Worm (Caenorhabditis elegans): ENCODE measurements around the gene Y38E10A.35.

The Y38E10A.35 gene

DNA sequence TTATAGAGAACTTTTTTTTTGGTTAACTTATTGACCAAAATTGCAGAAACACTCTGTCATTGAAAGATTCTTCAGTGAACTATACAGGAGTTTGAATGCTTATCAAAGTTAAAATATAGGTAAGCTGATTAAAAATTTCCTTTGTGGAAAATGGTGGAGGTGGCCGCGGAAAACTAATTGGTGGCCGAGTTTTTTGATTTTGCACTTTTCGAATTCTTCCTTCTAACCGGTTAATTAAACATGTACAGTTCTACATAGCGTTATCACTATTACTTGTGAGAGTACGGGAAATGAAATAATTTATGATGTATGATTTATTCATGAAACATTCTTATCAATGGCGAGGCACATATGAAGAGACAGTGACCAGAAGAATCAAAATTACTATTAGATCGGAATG, 5.1 kb upstream of the Y38E10A.35 start, which contains the start of gene clec-8:
Gene clec-8, minus strand, starts transcription at position 308 of the 400 bp plus-strand sequence.
- TF ChIP-seq ceh-36 (tag; optimal IDR thresholded peaks at IDR 0.05), result no peak

- no peak for TF ChIP-seq pes-1 (GFP tag; IDR thresholded peaks at IDR 0.05)
- TF ChIP-seq aly-1 (tag; optimal IDR thresholded peaks at IDR 0.05), result no peak
- no peak for TF ChIP-seq hmg-4 (GFP tag; optimal IDR thresholded peaks at IDR 0.05)
- no peak for TF ChIP-seq sea-1 (GFP tag; conservative IDR thresholded peaks at IDR 0.05)
- TF ChIP-seq ceh-13 (GFP tag; optimal IDR thresholded peaks at IDR 0.05), result no peak
- TF ChIP-seq B0310.2 (tag; optimal IDR thresholded peaks at IDR 0.05), result no peak
- TF ChIP-seq F13C5.2 (tag; optimal IDR thresholded peaks at IDR 0.05), result no peak
- TF ChIP-seq tra-4 (tag; optimal IDR thresholded peaks at IDR 0.05), result no peak
- no peak for TF ChIP-seq hnd-1 (tag; optimal IDR thresholded peaks at IDR 0.05)
- no peak for TF ChIP-seq ama-1 (optimal IDR thresholded peaks at IDR 0.05)
- no peak for TF ChIP-seq hmbx-1 (tag; optimal IDR thresholded peaks at IDR 0.05)
- no peak for TF ChIP-seq scrt-1 (GFP tag; IDR thresholded peaks at IDR 0.05)
- TF ChIP-seq ceh-36 (tag; optimal IDR thresholded peaks at IDR 0.05), result no peak
- no peak for TF ChIP-seq flt-1 (GFP tag; IDR thresholded peaks at IDR 0.05)
- no peak for TF ChIP-seq ets-7 (tag; optimal IDR thresholded peaks at IDR 0.05)
Measured at ce11 chrII:12574668-12575067, 2.0 kb upstream of the Y38E10A.35 start, which contains the start of gene Y38E10A.3. Y38E10A.3 (minus strand) TSS chrII:12574768.

ce11 chrII:12573541-12573940, 881 bp upstream of the Y38E10A.35 start, which contains the start of gene Y38E10A.2:
Y38E10A.2 (minus strand) TSS chrII:12573641.
- TF ChIP-seq hmg-4 (GFP tag; optimal IDR thresholded peaks at IDR 0.05), result no peak
- no peak for TF ChIP-seq tra-4 (tag; optimal IDR thresholded peaks at IDR 0.05)
- TF ChIP-seq flt-1 (GFP tag; IDR thresholded peaks at IDR 0.05), result no peak
- TF ChIP-seq scrt-1 (GFP tag; IDR thresholded peaks at IDR 0.05), result no peak
- no peak for TF ChIP-seq ama-1 (optimal IDR thresholded peaks at IDR 0.05)

ce11 chrII:12570523-12570922, 2.1 kb downstream of the Y38E10A.35 start, which contains the start of gene Y38E10A.1:
Y38E10A.1 (minus strand) TSS chrII:12570623.
- TF ChIP-seq hnd-1 (tag; optimal IDR thresholded peaks at IDR 0.05) (no peak), scrt-1 (GFP tag; IDR thresholded peaks at IDR 0.05) (no peak), flt-1 (GFP tag; IDR thresholded peaks at IDR 0.05) (no peak), ceh-13 (GFP tag; optimal IDR thresholded peaks at IDR 0.05) (no peak)

- TF ChIP-seq hnd-1 (tag; optimal IDR thresholded peaks at IDR 0.05) (no peak), hmbx-1 (tag; optimal IDR thresholded peaks at IDR 0.05) (no peak), tra-4 (tag; optimal IDR thresholded peaks at IDR 0.05) (no peak), F13C5.2 (tag; optimal IDR thresholded peaks at IDR 0.05) (no peak), sea-1 (GFP tag; conservative IDR thresholded peaks at IDR 0.05) (no peak), B0310.2 (tag; optimal IDR thresholded peaks at IDR 0.05) (no peak), pes-1 (GFP tag; IDR thresholded peaks at IDR 0.05) (no peak), scrt-1 (GFP tag; IDR thresholded peaks at IDR 0.05) (no peak), ceh-36 (tag; optimal IDR thresholded peaks at IDR 0.05) (no peak), ets-7 (tag; optimal IDR thresholded peaks at IDR 0.05) (no peak), flt-1 (GFP tag; IDR thresholded peaks at IDR 0.05) (no peak), aly-1 (tag; optimal IDR thresholded peaks at IDR 0.05) (no peak)
Measured at ce11 chrII:12565851-12566250, 6.8 kb downstream of the Y38E10A.35 start, which contains the start of gene F49C5.7. F49C5.7 (plus strand) TSS chrII:12566151.

- TF ChIP-seq ama-1 (optimal IDR thresholded peaks at IDR 0.05), result no peak
- no peak for TF ChIP-seq hnd-1 (tag; optimal IDR thresholded peaks at IDR 0.05)
- TF ChIP-seq tra-4 (tag; optimal IDR thresholded peaks at IDR 0.05), result no peak
- no peak for TF ChIP-seq tbx-37 (GFP tag; conservative IDR thresholded peaks at IDR 0.05)
- TF ChIP-seq ceh-36 (tag; optimal IDR thresholded peaks at IDR 0.05), result no peak
- no peak for TF ChIP-seq aly-1 (tag; optimal IDR thresholded peaks at IDR 0.05)
- no peak for TF ChIP-seq ets-7 (tag; optimal IDR thresholded peaks at IDR 0.05)
Measured at ce11 chrII:12560210-12560609, 12.4 kb downstream of the Y38E10A.35 start, which contains the start of gene F49C5.12. F49C5.12 (minus strand) TSS chrII:12560310.

DNA sequence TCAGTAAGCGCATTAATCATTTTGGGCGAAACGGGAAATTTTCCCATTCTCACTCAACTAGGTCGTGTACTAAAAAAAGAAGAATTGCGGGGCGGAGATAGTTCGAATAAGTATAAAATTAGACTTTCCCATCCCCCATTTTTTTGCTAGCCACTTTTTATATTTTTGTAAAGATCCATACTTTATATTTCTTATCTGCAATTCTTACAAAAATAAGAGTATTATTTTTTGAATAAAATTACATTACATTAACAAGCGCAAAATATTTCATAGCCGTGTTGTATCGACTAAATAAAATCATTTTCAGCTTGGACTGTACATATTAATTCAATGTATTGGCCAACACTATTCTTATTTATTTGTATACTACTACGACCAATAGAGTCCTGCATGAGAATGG, 17.1 kb downstream of the Y38E10A.35 start, which contains the start of gene F49C5.11:
Gene F49C5.11, plus strand, starts transcription at position 301 of the 400 bp plus-strand sequence.
- TF ChIP-seq scrt-1 (GFP tag; IDR thresholded peaks at IDR 0.05) (no peak), ets-7 (tag; optimal IDR thresholded peaks at IDR 0.05) (no peak), flt-1 (GFP tag; IDR thresholded peaks at IDR 0.05) (no peak), tra-4 (tag; optimal IDR thresholded peaks at IDR 0.05) (no peak), hmg-4 (GFP tag; optimal IDR thresholded peaks at IDR 0.05) (no peak), B0310.2 (tag; optimal IDR thresholded peaks at IDR 0.05) (no peak), ceh-13 (GFP tag; optimal IDR thresholded peaks at IDR 0.05) (no peak), aly-1 (tag; optimal IDR thresholded peaks at IDR 0.05) (no peak)

- TF ChIP-seq flt-1 (GFP tag; IDR thresholded peaks at IDR 0.05) (no peak), ama-1 (optimal IDR thresholded peaks at IDR 0.05) (no peak), pes-1 (GFP tag; IDR thresholded peaks at IDR 0.05) (no peak), ceh-13 (GFP tag; optimal IDR thresholded peaks at IDR 0.05) (no peak), hmbx-1 (tag; optimal IDR thresholded peaks at IDR 0.05) (no peak), tbx-11 (GFP tag; IDR thresholded peaks at IDR 0.05) (no peak), sea-1 (GFP tag; conservative IDR thresholded peaks at IDR 0.05) (no peak), B0310.2 (tag; optimal IDR thresholded peaks at IDR 0.05) (no peak), ceh-36 (tag; optimal IDR thresholded peaks at IDR 0.05) (no peak), scrt-1 (GFP tag; IDR thresholded peaks at IDR 0.05) (no peak), ets-7 (tag; optimal IDR thresholded peaks at IDR 0.05) (no peak), aly-1 (tag; optimal IDR thresholded peaks at IDR 0.05) (no peak), tbx-37 (GFP tag; conservative IDR thresholded peaks at IDR 0.05) (no peak)
Measured at ce11 chrII:12550940-12551339, 21.7 kb downstream of the Y38E10A.35 start.
